Worm (Caenorhabditis elegans): ENCODE data around the gene cysl-1.

ce11 chrX:10000635-10001034 is 46.3 kb upstream of the cysl-1 start, which contains the start of gene F19C6.2:
- TF ChIP-seq ceh-82 (tag; optimal IDR thresholded peaks at IDR 0.05) (no peak), skn-1 (tag; optimal IDR thresholded peaks at IDR 0.05) (no peak), alr-1 (tag; optimal IDR thresholded peaks at IDR 0.05) (no peak), nhr-237 (tag; optimal IDR thresholded peaks at IDR 0.05) (no peak), ZK546.5 (tag; optimal IDR thresholded peaks at IDR 0.05) (no peak), R02D3.7 (tag; optimal IDR thresholded peaks at IDR 0.05) (no peak), zag-1 (tag; optimal IDR thresholded peaks at IDR 0.05) (no peak), elt-1 (tag; optimal IDR thresholded peaks at IDR 0.05) (no peak), nhr-25 (tag; optimal IDR thresholded peaks at IDR 0.05) (no peak), ama-1 (optimal IDR thresholded peaks at IDR 0.05) (no peak)
